Worm (Caenorhabditis elegans) whole organism, late embryonic: ENCODE data around the gene Y58A7A.4.

ENCODE experiments used
- ama-1 ChIP-seq: fragments of 150-350 bp; optimal IDR thresholded peaks from 2 replicates; lab custom pipeline; 2014
- ceh-48 ChIP-seq: sonication (generic microtip); optimal IDR thresholded peaks from 2 replicates; lab custom pipeline; 2016; ENCODE audit warnings: missing genetic modification characterization, inconsistent platforms, missing compliant biosample characterization

- TF ChIP-seq ceh-48 (tag; lab: Kevin White, UChicago) (no peak), ama-1 (lab: Kevin White, UChicago) (no peak)
These were observed 45.2 kb downstream of the Y58A7A.4 start, which contains the start of gene K11D12.11 for ce11 chrV:5039559-5039958.
